Worm (Caenorhabditis elegans): ENCODE data around the gene pat-4.

The pat-4 gene

DNA sequence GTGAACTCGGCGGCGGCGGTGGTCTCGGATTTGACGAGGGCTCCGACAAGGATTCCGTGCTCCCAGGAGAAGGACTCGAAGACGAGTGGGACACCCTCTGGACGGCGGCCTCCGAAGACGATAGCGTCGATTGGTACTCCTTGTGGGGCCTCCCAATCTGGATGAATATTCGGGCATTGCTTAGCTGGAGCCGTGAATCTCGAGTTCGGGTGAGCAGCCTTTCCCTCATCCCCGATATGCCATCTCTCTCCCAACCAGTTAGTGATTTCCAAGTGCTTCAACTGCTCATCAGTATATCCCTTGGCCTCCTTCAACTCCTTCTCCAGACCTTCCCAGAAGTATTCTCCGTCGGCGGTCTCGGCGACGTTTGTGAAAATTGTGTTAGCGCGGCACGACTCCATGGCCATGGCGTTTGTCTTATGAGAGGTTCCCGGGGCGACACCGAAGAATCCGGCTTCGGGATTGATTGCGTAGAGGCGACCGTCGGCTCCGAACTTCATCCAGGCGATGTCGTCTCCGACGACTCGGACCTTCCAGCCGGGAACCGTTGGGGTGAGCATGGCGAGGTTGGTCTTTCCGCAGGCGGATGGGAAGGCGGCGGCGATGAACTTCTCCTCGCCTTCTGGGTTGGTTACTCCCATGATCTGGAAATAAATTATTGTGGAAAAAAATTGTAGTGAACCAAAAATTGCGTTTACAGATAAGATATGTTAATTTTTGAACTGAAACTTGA is 30.9 kb downstream of the pat-4 start (continued):
- TF ChIP-seq K11D2.4 (GFP tag; IDR thresholded peaks at IDR 0.05) (peak; percentile 60), nhr-90 (tag; optimal IDR thresholded peaks at IDR 0.05) (no peak), cebp-1 (GFP tag; IDR thresholded peaks at IDR 0.05) (no peak), cebp-1 (tag; optimal IDR thresholded peaks at IDR 0.05) (peak; percentile 7), snpc-4 (GFP tag; optimal IDR thresholded peaks at IDR 0.05) (no peak), snpc-4 (tag; optimal IDR thresholded peaks at IDR 0.05) (no peak), madf-3 (GFP tag; IDR thresholded peaks at IDR 0.05) (peak; percentile 76), hrde-1 (tag; optimal IDR thresholded peaks at IDR 0.05; ENCODE audit: borderline replicate concordance) (no peak), lin-40 (tag; optimal IDR thresholded peaks at IDR 0.05) (no peak), B0019.2 (GFP tag; conservative IDR thresholded peaks at IDR 0.05) (no peak), ztf-25 (GFP tag; IDR thresholded peaks at IDR 0.05) (0 out of 2 replicates have a peak, but pooled peaks have one; percentile 3), madf-10 (tag; optimal IDR thresholded peaks at IDR 0.05) (no peak), dox-1 (GFP tag; IDR thresholded peaks at IDR 0.05) (peak; percentile 69), unc-130 (GFP tag; optimal IDR thresholded peaks at IDR 0.05) (no peak), attf-5 (GFP tag; optimal IDR thresholded peaks at IDR 0.05) (peak; percentile 42), F57C9.4 (tag; optimal IDR thresholded peaks at IDR 0.05) (no peak), C06A6.2 (GFP tag; conservative IDR thresholded peaks at IDR 0.05) (no peak), K12H6.12 (tag; optimal IDR thresholded peaks at IDR 0.05) (no peak), lin-26 (GFP tag; IDR thresholded peaks at IDR 0.05) (peak; percentile 1), Y53G8AR.9 (GFP tag; conservative IDR thresholded peaks at IDR 0.05) (peak; percentile 60), mcd-1 (GFP tag; IDR thresholded peaks at IDR 0.05) (peak; percentile 36; the same call in 1 of the 2 replicates), ekl-4 (GFP tag; IDR thresholded peaks at IDR 0.05) (peak; percentile 58; the same call in 1 of the 2 replicates), dpl-1 (GFP tag; optimal IDR thresholded peaks at IDR 0.05) (no peak)

ce11 chrIII:62383-62873 is 32.2 kb downstream of the pat-4 start:
- TF ChIP-seq tbp1 (GFP tag; optimal IDR thresholded peaks at IDR 0.05) (no peak), mes-4 (tag; optimal IDR thresholded peaks at IDR 0.05) (no peak), lsl-1 (GFP tag; optimal IDR thresholded peaks at IDR 0.05) (no peak), let-526 (GFP tag; IDR thresholded peaks at IDR 0.05) (no peak), sptf-2 (GFP tag; optimal IDR thresholded peaks at IDR 0.05) (no peak), hmg-1.2 (GFP tag; IDR thresholded peaks at IDR 0.05) (peak; percentile 33; the same call in 1 of the 2 replicates), nhr-27 (tag; optimal IDR thresholded peaks at IDR 0.05) (no peak), ceh-100 (GFP tag; IDR thresholded peaks at IDR 0.05) (no peak), B0261.1 (tag; optimal IDR thresholded peaks at IDR 0.05) (no peak), pbrm-1 (GFP tag; IDR thresholded peaks at IDR 0.05) (peak; percentile 68), nfyb-1 (GFP tag; IDR thresholded peaks at IDR 0.05) (peak; percentile 38; the same call in 1 of the 2 replicates), F33H1.4 (GFP tag; IDR thresholded peaks at IDR 0.05) (no peak), egl-44 (GFP tag; IDR thresholded peaks at IDR 0.05) (no peak), mel-28 (tag; optimal IDR thresholded peaks at IDR 0.05; ENCODE audit: borderline replicate concordance) (no peak), ets-4 (GFP tag; optimal IDR thresholded peaks at IDR 0.05) (no peak), ztf-25 (GFP tag; IDR thresholded peaks at IDR 0.05) (no peak), Y56A3A.18 (GFP tag; IDR thresholded peaks at IDR 0.05) (0 out of 2 replicates have a peak, but pooled peaks have one; percentile 30), egrh-3 (GFP tag; IDR thresholded peaks at IDR 0.05) (no peak), mxl-1 (tag; optimal IDR thresholded peaks at IDR 0.05) (no peak), snpc-1.3 (tag; optimal IDR thresholded peaks at IDR 0.05; ENCODE audit: insufficient read depth) (no peak), B0035.1 (tag; optimal IDR thresholded peaks at IDR 0.05) (peak; percentile 83), him-1 (tag; optimal IDR thresholded peaks at IDR 0.05) (no peak), F10E7.11 (tag; optimal IDR thresholded peaks at IDR 0.05) (no peak), F39B2.1 (GFP tag; IDR thresholded peaks at IDR 0.05) (no peak), lin-54 (GFP tag; optimal IDR thresholded peaks at IDR 0.05) (peak; percentile 14), Y53G8AR.9 (GFP tag; conservative IDR thresholded peaks at IDR 0.05) (no peak), K12H6.12 (tag; optimal IDR thresholded peaks at IDR 0.05) (peak; percentile 41)
